Fruit fly (Drosophila melanogaster) whole organism, prepupa: Measurements from ENCODE around the gene CG3868.

Experiments used
- Blimp-1 ChIP-seq: fragments of 200-800 bp; sonication (Bioruptor generic); optimal IDR thresholded peaks from 3 replicates; lab custom pipeline; 2017; ENCODE audit warnings: missing biosample characterization, missing genetic modification characterization, mild to moderate bottlenecking, moderate library complexity, missing genetic modification reagents
- CG10631 ChIP-seq: fragments of 200-800 bp; sonication (Bioruptor generic); optimal IDR thresholded peaks from 2 replicates; lab custom pipeline; 2016; ENCODE audit warnings: missing biosample characterization, missing genetic modification characterization
- CG10669 ChIP-seq: fragments of 200-800 bp; sonication (Bioruptor generic); optimal IDR thresholded peaks from 3 replicates; lab custom pipeline; 2018; ENCODE audit warnings: missing biosample characterization, mild to moderate bottlenecking, missing genetic modification characterization, moderate library complexity
- CG11294 ChIP-seq: fragments of 200-800 bp; sonication (Bioruptor generic); IDR thresholded peaks from 2 replicates; pipeline ENCODE4 v1.3.6; 2022; ENCODE audit warnings: missing biosample characterization, missing genetic modification characterization
- CG11902 ChIP-seq: fragments of 200-800 bp; sonication (Bioruptor generic); optimal IDR thresholded peaks from 3 replicates; lab custom pipeline; 2016; ENCODE audit warnings: missing biosample characterization, missing genetic modification characterization
- CG15336 ChIP-seq: fragments of 200-800 bp; sonication (Bioruptor generic); IDR thresholded peaks from 2 replicates; pipeline ENCODE4 v1.3.6; 2022; ENCODE audit warnings: missing biosample characterization, missing genetic modification characterization
- CG1621 ChIP-seq: fragments of 200-800 bp; sonication (Bioruptor generic); optimal IDR thresholded peaks from 3 replicates; lab custom pipeline; 2018; ENCODE audit warnings: missing biosample characterization, mild to moderate bottlenecking, missing genetic modification characterization
- CG3032 ChIP-seq: fragments of 200-800 bp; optimal IDR thresholded peaks from 2 replicates; lab custom pipeline; 2019; ENCODE audit warnings: missing biosample characterization, mild to moderate bottlenecking, missing genetic modification characterization, moderate library complexity
- CG31627 ChIP-seq: fragments of 200-800 bp; sonication (Bioruptor generic); optimal IDR thresholded peaks from 3 replicates; lab custom pipeline; 2016; ENCODE audit warnings: missing biosample characterization, missing genetic modification characterization
- CG32006 ChIP-seq: fragments of 200-800 bp; sonication (Bioruptor generic); optimal IDR thresholded peaks from 3 replicates; lab custom pipeline; 2017; ENCODE audit warnings: missing biosample characterization, mild to moderate bottlenecking, missing genetic modification characterization
- CG34406 ChIP-seq: fragments of 200-800 bp; sonication (Bioruptor generic); optimal IDR thresholded peaks from 3 replicates; lab custom pipeline; 2016; ENCODE audit warnings: missing biosample characterization, missing genetic modification characterization
- CG4318 ChIP-seq: fragments of 200-800 bp; sonication (Bioruptor generic); optimal IDR thresholded peaks from 3 replicates; lab custom pipeline; 2017; ENCODE audit warnings: missing biosample characterization, mild to moderate bottlenecking, missing genetic modification characterization
- CG6163 ChIP-seq: fragments of 200-800 bp; sonication (Bioruptor generic); IDR thresholded peaks from 3 replicates; pipeline ENCODE4 v1.3.6; 2022; ENCODE audit warnings: missing biosample characterization, missing genetic modification characterization
- CG6792 ChIP-seq: fragments of 200-800 bp; sonication (Bioruptor generic); optimal IDR thresholded peaks from 3 replicates; lab custom pipeline; 2016; ENCODE audit warnings: missing biosample characterization, missing genetic modification characterization
- CG6808 ChIP-seq: fragments of 200-800 bp; sonication (Bioruptor generic); optimal IDR thresholded peaks from 3 replicates; lab custom pipeline; 2017; ENCODE audit warnings: missing biosample characterization, missing genetic modification characterization, mild to moderate bottlenecking, moderate library complexity, missing genetic modification reagents
- CG6854 ChIP-seq: fragments of 200-800 bp; sonication (Bioruptor generic); optimal IDR thresholded peaks from 2 replicates; lab custom pipeline; 2017; ENCODE audit warnings: missing biosample characterization, mild to moderate bottlenecking, missing genetic modification characterization
- CG7368 ChIP-seq: fragments of 200-800 bp; sonication (Bioruptor generic); optimal IDR thresholded peaks from 3 replicates; lab custom pipeline; 2016; ENCODE audit warnings: missing biosample characterization, missing genetic modification characterization
- CG8119 ChIP-seq: fragments of 200-800 bp; sonication (Bioruptor generic); IDR thresholded peaks from 3 replicates; pipeline ENCODE4 v1.3.6; 2022; ENCODE audit warnings: missing biosample characterization, missing genetic modification characterization
- CG8319 ChIP-seq: fragments of 200-800 bp; sonication (Bioruptor generic); optimal IDR thresholded peaks from 3 replicates; lab custom pipeline; 2016; ENCODE audit warnings: missing biosample characterization, missing genetic modification characterization
- CG8632 ChIP-seq: fragments of 200-800 bp; sonication (Bioruptor generic); optimal IDR thresholded peaks from 3 replicates; lab custom pipeline; 2016; ENCODE audit warnings: missing biosample characterization, missing genetic modification characterization
- CG9139 ChIP-seq: fragments of 200-800 bp; sonication (Bioruptor generic); optimal IDR thresholded peaks from 3 replicates; lab custom pipeline; 2017; ENCODE audit warnings: missing biosample characterization, mild to moderate bottlenecking, missing genetic modification characterization
- Eip75B ChIP-seq: fragments of 200-800 bp; sonication (Bioruptor generic); optimal IDR thresholded peaks from 3 replicates; lab custom pipeline; 2016; ENCODE audit warnings: missing biosample characterization, missing genetic modification characterization
- Ets21C ChIP-seq: fragments of 200-800 bp; sonication (Bioruptor generic); optimal IDR thresholded peaks from 3 replicates; lab custom pipeline; 2016; ENCODE audit warnings: missing biosample characterization, missing genetic modification characterization
- Ets96B ChIP-seq: fragments of 200-800 bp; optimal IDR thresholded peaks from 2 replicates; lab custom pipeline; 2019; ENCODE audit warnings: missing biosample characterization, mild to moderate bottlenecking, missing genetic modification characterization, moderate library complexity
- Gug ChIP-seq: fragments of 200-800 bp; sonication (Bioruptor generic); IDR thresholded peaks from 2 replicates; pipeline ENCODE4 v1.3.6; 2022; ENCODE audit warnings: missing biosample characterization, missing genetic modification characterization
- Hr38 ChIP-seq: sonication (Bioruptor generic); optimal IDR thresholded peaks from 2 replicates; lab custom pipeline; 2016; ENCODE audit warnings: missing biosample characterization, missing genetic modification characterization
- Hr4 ChIP-seq: fragments of 200-800 bp; sonication (Bioruptor generic); optimal IDR thresholded peaks from 3 replicates; lab custom pipeline; 2016; ENCODE audit warnings: missing biosample characterization, missing genetic modification characterization
- Lpt ChIP-seq: fragments of 200-800 bp; sonication (Bioruptor generic); optimal IDR thresholded peaks from 3 replicates; lab custom pipeline; 2016; ENCODE audit warnings: missing biosample characterization, missing genetic modification characterization
- Met ChIP-seq: fragments of 200-800 bp; sonication (Bioruptor generic); optimal IDR thresholded peaks from 3 replicates; lab custom pipeline; 2016; ENCODE audit warnings: missing biosample characterization, missing genetic modification characterization
- OdsH ChIP-seq: fragments of 200-800 bp; sonication (Bioruptor generic); optimal IDR thresholded peaks from 3 replicates; lab custom pipeline; 2016; ENCODE audit warnings: missing biosample characterization, missing genetic modification characterization
- Smox ChIP-seq: fragments of 200-800 bp; sonication (Bioruptor generic); optimal IDR thresholded peaks from 3 replicates; lab custom pipeline; 2016; ENCODE audit warnings: missing biosample characterization, missing genetic modification characterization
- Sox102F ChIP-seq: fragments of 200-800 bp; sonication (Bioruptor generic); optimal IDR thresholded peaks from 2 replicates; lab custom pipeline; 2016; ENCODE audit warnings: missing biosample characterization, mild to moderate bottlenecking, missing genetic modification characterization
- Sox14 ChIP-seq: fragments of 200-800 bp; sonication (Bioruptor generic); optimal IDR thresholded peaks from 3 replicates; lab custom pipeline; 2016; ENCODE audit warnings: missing biosample characterization, missing genetic modification characterization
- achi ChIP-seq: fragments of 200-800 bp; sonication (Bioruptor generic); optimal IDR thresholded peaks from 3 replicates; lab custom pipeline; 2016; ENCODE audit warnings: missing biosample characterization, missing genetic modification characterization
- acj6 ChIP-seq: fragments of 200-800 bp; sonication (Bioruptor generic); optimal IDR thresholded peaks from 3 replicates; lab custom pipeline; 2016; ENCODE audit warnings: missing biosample characterization, missing genetic modification characterization
- cyc ChIP-seq: fragments of 200-800 bp; sonication (Bioruptor generic); optimal IDR thresholded peaks from 3 replicates; lab custom pipeline; 2016; ENCODE audit warnings: missing biosample characterization, missing genetic modification characterization
- dac ChIP-seq: fragments of 200-800 bp; sonication (Bioruptor generic); optimal IDR thresholded peaks from 2 replicates; lab custom pipeline; 2017; ENCODE audit warnings: missing biosample characterization, mild to moderate bottlenecking, missing genetic modification characterization
- esn ChIP-seq: fragments of 200-800 bp; sonication (Bioruptor generic); optimal IDR thresholded peaks from 2 replicates; lab custom pipeline; 2016; ENCODE audit warnings: missing biosample characterization, mild to moderate bottlenecking, missing genetic modification characterization, moderate library complexity
- lz ChIP-seq: fragments of 200-800 bp; sonication (Bioruptor generic); optimal IDR thresholded peaks from 3 replicates; lab custom pipeline; 2016; ENCODE audit warnings: missing biosample characterization, missing genetic modification characterization
- net ChIP-seq: fragments of 200-800 bp; sonication (Bioruptor generic); optimal IDR thresholded peaks from 3 replicates; lab custom pipeline; 2016; ENCODE audit warnings: missing biosample characterization, missing genetic modification characterization
- pdm3 ChIP-seq: fragments of 200-800 bp; sonication (Bioruptor generic); optimal IDR thresholded peaks from 3 replicates; lab custom pipeline; 2016; ENCODE audit warnings: missing biosample characterization, missing genetic modification characterization
- salr ChIP-seq, 2 experiments: fragments of 200-800 bp; sonication (Bioruptor generic); optimal IDR thresholded peaks; 3 replicates each; lab custom pipeline; 2016 to 2018; ENCODE audit warnings: missing biosample characterization in 2 of 2, missing genetic modification characterization in 2 of 2, mild to moderate bottlenecking in 1 of 2
- spab ChIP-seq: fragments of 200-800 bp; sonication (Bioruptor generic); optimal IDR thresholded peaks from 2 replicates; lab custom pipeline; 2017; ENCODE audit warnings: missing biosample characterization, mild to moderate bottlenecking, missing genetic modification characterization, missing genetic modification reagents
- ss ChIP-seq, 2 experiments: fragments of 200-800 bp; sonication (Bioruptor generic); optimal IDR thresholded peaks; 2 replicates in 1 of 2; 3 replicates in 1 of 2; lab custom pipeline; 2017 to 2018; ENCODE audit warnings: mild to moderate bottlenecking in 2 of 2, missing biosample characterization in 2 of 2, missing genetic modification characterization in 2 of 2, moderate library complexity in 1 of 2
- svp ChIP-seq: fragments of 200-800 bp; sonication (Bioruptor generic); peaks from one replicate; lab custom pipeline; 2016; ENCODE audit warnings: missing biosample characterization, missing genetic modification characterization
- topi ChIP-seq: fragments of 200-800 bp; sonication (Bioruptor generic); optimal IDR thresholded peaks from 3 replicates; lab custom pipeline; 2016; ENCODE audit warnings: missing biosample characterization, missing genetic modification characterization
- vri ChIP-seq: fragments of 200-800 bp; sonication (Bioruptor generic); optimal IDR thresholded peaks from 3 replicates; lab custom pipeline; 2016; ENCODE audit warnings: missing biosample characterization, mild to moderate bottlenecking, missing genetic modification characterization

The CG3868 gene

dm6 chr3L:14410146-14410676, 7.7 kb upstream of the CG3868 start, which contains the start of gene CG3919 (continued):
- TF ChIP-seq esn (GFP tag; lab: Kevin White, UChicago) = peak; percentile 74
- TF ChIP-seq CG8632 (GFP tag; lab: Kevin White, UChicago) = peak; percentile 26
- TF ChIP-seq CG3032 (tag; lab: Kevin White, UChicago) = peak; percentile 55
- TF ChIP-seq CG11902 (GFP tag; lab: Kevin White, UChicago) = peak; percentile 28
- TF ChIP-seq CG1621 = peak; percentile 31
- peak; percentile 60 for TF ChIP-seq OdsH (GFP tag; lab: Kevin White, UChicago)
- TF ChIP-seq topi (GFP tag; lab: Kevin White, UChicago) = peak; percentile 58
- TF ChIP-seq achi = peak; percentile 60
- peak; percentile 11 for TF ChIP-seq CG11294 (GFP tag; lab: Robert Waterston, UW)
- peak; percentile 71 for TF ChIP-seq Smox (GFP tag; lab: Kevin White, UChicago)
- peak; percentile 33; the same call in 1 of the 2 replicates for TF ChIP-seq Gug (GFP tag; lab: Robert Waterston, UW)
- no peak for TF ChIP-seq CG6854 (GFP tag; lab: Kevin White, UChicago)
- peak; percentile 45 for TF ChIP-seq CG34406 (GFP tag; lab: Kevin White, UChicago)
- TF ChIP-seq spab (GFP tag; lab: Kevin White, UChicago) = peak; percentile 27
- peak; percentile 56 to 67 for TF ChIP-seq salr (GFP tag; optimal IDR thresholded peaks at IDR 0.05; lab: Kevin White, UChicago)

DNA sequence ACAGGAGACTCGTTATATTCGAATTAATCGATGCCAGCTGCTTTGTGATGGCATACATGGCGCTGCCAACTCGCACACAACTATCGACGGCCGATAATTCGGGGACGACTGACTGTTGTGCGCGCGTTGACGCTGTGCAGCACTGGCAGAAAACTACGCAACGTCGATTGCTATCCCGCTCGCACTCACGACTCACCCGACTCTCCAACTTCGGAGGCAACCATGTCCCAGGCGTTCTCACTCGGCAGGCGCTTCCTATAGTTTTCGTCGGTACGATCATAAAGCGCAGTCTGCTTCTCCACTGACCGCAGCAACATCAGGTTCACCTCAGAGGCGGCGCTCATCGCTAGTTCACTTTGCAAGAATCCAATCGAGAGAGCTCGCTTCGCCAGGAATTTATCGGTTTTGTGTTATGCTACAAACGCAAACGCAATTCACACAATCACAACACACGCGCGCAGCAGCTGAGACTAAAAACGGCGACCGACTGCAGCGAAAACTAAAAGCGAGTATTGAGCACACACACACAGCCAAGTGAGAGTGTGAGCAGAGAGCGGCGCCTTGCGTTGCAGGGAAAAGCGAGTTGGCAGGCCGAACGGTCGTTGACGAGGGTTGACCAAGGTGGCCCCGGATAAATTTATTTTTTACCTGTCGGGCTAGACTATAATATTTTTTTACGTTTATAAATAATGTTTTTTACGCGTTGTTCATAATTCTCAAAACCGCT, 7.1 kb upstream of the CG3868 start, which contains the start of gene stwl:
Gene stwl (minus strand): TSS at position 521 of the 727 bp plus-strand sequence.
- TF ChIP-seq pdm3 (GFP tag; lab: Kevin White, UChicago) (peak; percentile 40), Eip75B (GFP tag; lab: Kevin White, UChicago) (peak; percentile 28), svp (GFP tag; lab: Kevin White, UChicago) (peak; percentile 61), achi (peak; percentile 16), CG6163 (GFP tag; lab: Robert Waterston, UW) (peak; percentile 67), Ets96B (tag; lab: Kevin White, UChicago) (no peak), CG6792 (GFP tag; lab: Kevin White, UChicago) (no peak), Ets21C (GFP tag; lab: Kevin White, UChicago) (peak; percentile 33), cyc (GFP tag; lab: Kevin White, UChicago) (peak; percentile 52), CG6854 (GFP tag; lab: Kevin White, UChicago) (no peak), Sox102F (GFP tag; lab: Kevin White, UChicago) (no peak), ss (GFP tag; optimal IDR thresholded peaks at IDR 0.05; lab: Kevin White, UChicago) (no peak), CG7368 (GFP tag; lab: Kevin White, UChicago) (no peak), lz (GFP tag; lab: Kevin White, UChicago) (peak; percentile 43), CG11294 (GFP tag; lab: Robert Waterston, UW) (0 out of 2 replicates have a peak, but pooled peaks have one; percentile 14), CG31627 (GFP tag; lab: Kevin White, UChicago) (peak; percentile 56), CG6808 (GFP tag; lab: Kevin White, UChicago) (no peak), Met (GFP tag; lab: Kevin White, UChicago) (no peak), acj6 (GFP tag; lab: Kevin White, UChicago) (peak; percentile 36), CG8319 (no peak), Smox (GFP tag; lab: Kevin White, UChicago) (peak; percentile 19), Sox14 (GFP tag; lab: Kevin White, UChicago) (peak; percentile 57), spab (GFP tag; lab: Kevin White, UChicago) (no peak), vri (GFP tag; lab: Kevin White, UChicago) (no peak), CG3032 (tag; lab: Kevin White, UChicago) (peak; percentile 16), CG15336 (GFP tag; lab: Robert Waterston, UW) (no peak), Blimp-1 (GFP tag; lab: Kevin White, UChicago) (no peak), Hr38 (peak; percentile 18), dac (GFP tag; lab: Kevin White, UChicago) (no peak), CG8119 (GFP tag; lab: Robert Waterston, UW) (no peak; the same call in 1 of the 3 replicates), Gug (GFP tag; lab: Robert Waterston, UW) (peak; percentile 47; the same call in 1 of the 2 replicates), OdsH (GFP tag; lab: Kevin White, UChicago) (peak; percentile 48), CG4318 (no peak), CG1621 (no peak), CG10669 (GFP tag; lab: Kevin White, UChicago) (no peak), CG9139 (no peak), Hr4 (GFP tag; lab: Kevin White, UChicago) (peak; percentile 19), net (GFP tag; lab: Kevin White, UChicago) (no peak), CG10631 (GFP tag; lab: Kevin White, UChicago) (peak; percentile 45), Lpt (GFP tag; lab: Kevin White, UChicago) (no peak), CG32006 (GFP tag; lab: Kevin White, UChicago) (no peak)
